Fruit fly (Drosophila melanogaster) whole organism, pupa: ENCODE measurements around the gene CG10214.

ENCODE experiments used
- CG10348 ChIP-seq: fragments of 200-800 bp; sonication (Bioruptor generic); IDR thresholded peaks from 2 replicates; pipeline ENCODE4 v1.3.6; 2022; ENCODE audit warnings: missing biosample characterization, missing genetic modification characterization
- CG12605 ChIP-seq: fragments of 200-800 bp; sonication (Bioruptor generic); IDR thresholded peaks from 2 replicates; pipeline ENCODE4 v1.3.6; 2022; ENCODE audit warnings: missing biosample characterization, missing genetic modification characterization
- CG13204 ChIP-seq: fragments of 200-800 bp; sonication (Bioruptor generic); optimal IDR thresholded peaks from 2 replicates; lab custom pipeline; 2018; ENCODE audit warnings: missing biosample characterization, mild to moderate bottlenecking, missing genetic modification characterization, moderate library complexity
- CG14655 ChIP-seq: fragments of 200-800 bp; sonication (Bioruptor generic); optimal IDR thresholded peaks from 3 replicates; lab custom pipeline; 2017; ENCODE audit warnings: mild to moderate bottlenecking, missing biosample characterization, missing genetic modification reagents, missing genetic modification characterization
- CG15710 ChIP-seq: fragments of 200-800 bp; sonication (Bioruptor generic); optimal IDR thresholded peaks from 2 replicates; lab custom pipeline; 2018; ENCODE audit warnings: missing biosample characterization, mild to moderate bottlenecking, missing genetic modification characterization, moderate library complexity
- CG17806 ChIP-seq: fragments of 200-800 bp; sonication (Bioruptor generic); optimal IDR thresholded peaks from 2 replicates; lab custom pipeline; 2018; ENCODE audit warnings: missing biosample characterization, mild to moderate bottlenecking, missing genetic modification characterization, moderate library complexity
- CG32121 ChIP-seq: fragments of 200-800 bp; sonication (Bioruptor generic); IDR thresholded peaks from 2 replicates; pipeline ENCODE4 v1.3.6; 2022; ENCODE audit warnings: missing biosample characterization, missing genetic modification characterization
- CG34367 ChIP-seq: fragments of 200-800 bp; sonication (Bioruptor generic); optimal IDR thresholded peaks from 2 replicates; lab custom pipeline; 2018; ENCODE audit warnings: missing biosample characterization, mild to moderate bottlenecking, missing genetic modification characterization
- CG4496 ChIP-seq: fragments of 200-800 bp; sonication (Bioruptor generic); IDR thresholded peaks from 3 replicates; pipeline ENCODE4 v1.3.6; 2022; ENCODE audit warnings: missing biosample characterization, missing genetic modification characterization
- CG8159 ChIP-seq: fragments of 200-800 bp; sonication (Bioruptor generic); optimal IDR thresholded peaks from 3 replicates; lab custom pipeline; 2018; ENCODE audit warnings: missing biosample characterization, mild to moderate bottlenecking, missing genetic modification characterization, moderate library complexity
- CG8301 ChIP-seq: fragments of 200-800 bp; sonication (Bioruptor generic); optimal IDR thresholded peaks from 2 replicates; lab custom pipeline; 2018; ENCODE audit warnings: missing biosample characterization, mild to moderate bottlenecking, missing genetic modification characterization
- CG9948 ChIP-seq: fragments of 200-800 bp; sonication (Bioruptor generic); optimal IDR thresholded peaks from 2 replicates; lab custom pipeline; 2018; ENCODE audit warnings: missing biosample characterization, mild to moderate bottlenecking, missing genetic modification characterization, moderate library complexity
- D1 ChIP-seq: fragments of 200-800 bp; sonication (Bioruptor generic); optimal IDR thresholded peaks from 2 replicates; lab custom pipeline; 2018; ENCODE audit warnings: missing biosample characterization, mild to moderate bottlenecking, missing genetic modification characterization, moderate library complexity
- EcR ChIP-seq: fragments of 200-800 bp; sonication (Bioruptor generic); optimal IDR thresholded peaks from 3 replicates; lab custom pipeline; 2019; ENCODE audit warnings: missing biosample characterization, missing genetic modification characterization, mild to moderate bottlenecking, moderate library complexity, missing genetic modification reagents
- Ets98B ChIP-seq: fragments of 200-800 bp; sonication (Bioruptor generic); IDR thresholded peaks from 2 replicates; pipeline ENCODE4 v1.3.6; 2022; ENCODE audit warnings: missing biosample characterization, missing genetic modification characterization
- Pif1A ChIP-seq: fragments of 200-800 bp; sonication (Bioruptor generic); optimal IDR thresholded peaks from 3 replicates; lab custom pipeline; 2016; ENCODE audit warnings: missing biosample characterization, missing genetic modification characterization
- Pif1B ChIP-seq: fragments of 200-800 bp; sonication (Bioruptor generic); optimal IDR thresholded peaks from 3 replicates; lab custom pipeline; 2016; ENCODE audit warnings: missing biosample characterization, missing genetic modification characterization
- Snoo ChIP-seq: fragments of 200-800 bp; sonication (Bioruptor generic); optimal IDR thresholded peaks from 3 replicates; lab custom pipeline; 2017; ENCODE audit warnings: missing biosample characterization, mild to moderate bottlenecking, missing genetic modification characterization, inconsistent platforms
- fd96Ca ChIP-seq: fragments of 200-800 bp; sonication (Bioruptor generic); IDR thresholded peaks from 3 replicates; pipeline ENCODE4 v1.3.6; 2022; ENCODE audit warnings: missing biosample characterization, missing genetic modification characterization
- gl ChIP-seq: fragments of 200-800 bp; sonication (Bioruptor generic); optimal IDR thresholded peaks from 2 replicates; lab custom pipeline; 2018; ENCODE audit warnings: missing biosample characterization, mild to moderate bottlenecking, missing genetic modification characterization
- rn ChIP-seq: fragments of 200-800 bp; sonication (Bioruptor generic); IDR thresholded peaks from 2 replicates; pipeline ENCODE4 v1.3.6; 2022; ENCODE audit warnings: missing biosample characterization, missing genetic modification characterization

Gene CG10214

DNA sequence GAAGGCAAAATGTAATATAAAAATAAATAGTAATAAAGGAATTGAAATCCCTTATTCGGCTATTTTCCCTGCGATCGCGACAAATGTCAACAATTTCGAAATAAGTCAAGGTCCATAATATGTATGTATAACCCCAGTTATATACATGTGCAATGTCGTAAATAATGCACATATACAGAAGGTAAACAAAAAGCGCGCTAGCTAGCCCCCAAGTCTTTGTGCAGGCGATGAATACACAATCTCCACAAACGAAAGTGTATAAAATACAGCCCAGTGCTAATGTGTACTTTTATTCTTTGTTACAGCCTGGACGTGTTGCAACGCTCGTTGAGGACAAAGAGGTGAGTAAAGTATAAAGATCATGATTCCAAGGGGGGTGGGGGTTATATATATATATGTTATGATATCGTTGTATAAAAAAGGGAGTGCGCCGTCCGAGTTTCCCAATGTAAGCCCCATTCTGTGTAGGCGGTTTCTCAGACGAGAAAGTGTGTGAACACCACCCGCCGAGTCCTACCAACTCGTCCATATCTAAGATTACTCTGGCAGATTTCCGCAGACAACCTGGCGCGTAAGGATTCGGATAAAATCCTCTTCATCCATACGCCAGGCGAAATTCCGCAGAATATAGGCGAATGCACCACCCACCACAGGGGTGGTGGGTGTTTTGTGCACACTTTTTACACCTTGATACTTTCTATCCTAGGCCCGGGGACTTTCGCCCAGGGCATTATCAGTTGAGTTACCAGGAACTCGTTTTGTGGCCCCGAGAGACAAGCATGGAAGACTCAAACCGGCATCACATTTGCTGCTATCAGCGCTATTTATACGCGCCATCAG, 37.4 kb downstream of the CG10214 start:
- TF ChIP-seq CG14655 (peak; percentile 45), Pif1A (GFP tag; lab: Kevin White, UChicago) (no peak), rn (GFP tag; lab: Robert Waterston, UW) (no peak), Ets98B (peak; percentile 61), CG8301 (tag; lab: Kevin White, UChicago) (peak; percentile 39), gl (peak; percentile 38), CG8159 (tag; lab: Kevin White, UChicago) (peak; percentile 21), CG32121 (GFP tag; lab: Robert Waterston, UW) (peak; percentile 57), D1 (tag; lab: Kevin White, UChicago) (no peak), CG17806 (tag; lab: Kevin White, UChicago) (no peak), EcR (peak; percentile 54), Pif1B (GFP tag; lab: Kevin White, UChicago) (no peak), fd96Ca (GFP tag; lab: Robert Waterston, UW) (peak; percentile 51; the same call in 2 of the 3 replicates), CG15710 (tag; lab: Kevin White, UChicago) (peak; percentile 6), CG9948 (tag; lab: Kevin White, UChicago) (no peak), Snoo (peak; percentile 40), CG4496 (GFP tag; lab: Robert Waterston, UW) (peak; percentile 84), CG12605 (GFP tag; lab: Robert Waterston, UW) (peak; percentile 62), CG13204 (GFP tag; lab: Kevin White, UChicago) (peak; percentile 54), CG34367 (tag; lab: Kevin White, UChicago) (no peak), CG10348 (GFP tag; lab: Robert Waterston, UW) (no peak)

DNA sequence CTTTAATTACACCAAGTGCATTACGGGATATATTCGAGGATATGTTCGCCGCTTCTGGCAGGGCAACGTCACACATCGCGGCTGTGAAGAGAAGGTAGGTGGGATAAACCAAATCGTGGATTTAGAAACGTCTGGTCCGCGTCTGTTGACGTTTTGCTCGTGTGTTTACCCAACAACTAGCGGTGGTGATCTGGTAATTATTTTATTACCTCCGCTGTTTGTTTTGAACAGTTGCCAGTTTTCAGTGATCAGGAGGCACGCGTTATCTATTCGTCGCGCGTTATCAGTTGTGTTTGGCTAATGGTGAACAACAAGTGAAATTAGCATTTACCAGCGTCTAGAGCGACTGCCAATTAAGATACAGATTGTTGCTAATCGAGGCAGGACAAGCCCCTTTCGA, 38.2 kb downstream of the CG10214 start:
- TF ChIP-seq CG12605 (GFP tag; lab: Robert Waterston, UW) (no peak), CG9948 (tag; lab: Kevin White, UChicago) (no peak), CG15710 (tag; lab: Kevin White, UChicago) (no peak), fd96Ca (GFP tag; lab: Robert Waterston, UW) (no peak), CG4496 (GFP tag; lab: Robert Waterston, UW) (no peak)

DNA sequence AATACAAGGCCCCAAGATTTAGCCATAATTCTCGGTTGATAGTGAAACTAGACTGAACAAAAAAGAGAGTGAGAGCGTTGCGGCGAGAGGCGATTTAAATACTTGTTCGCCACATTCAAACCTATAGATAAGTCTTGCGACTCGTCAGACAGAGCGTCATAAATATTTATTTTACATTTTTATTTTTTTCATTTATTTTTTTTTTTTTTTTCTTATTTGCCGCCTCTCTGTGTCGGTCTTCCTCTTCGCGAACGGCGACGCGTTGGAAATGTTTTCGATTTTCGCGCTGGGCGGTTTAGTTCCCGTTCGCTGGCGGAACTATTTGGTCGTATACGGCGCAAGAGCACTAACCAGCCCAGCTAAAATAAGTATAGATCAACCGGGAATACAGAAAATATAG, 39.2 kb downstream of the CG10214 start:
- peak; percentile 62 for TF ChIP-seq CG13204 (GFP tag; lab: Kevin White, UChicago)
- peak; percentile 44 for TF ChIP-seq Pif1B (GFP tag; lab: Kevin White, UChicago)
- 0 out of 3 replicates have a peak, but pooled peaks have one; percentile 25 for TF ChIP-seq fd96Ca (GFP tag; lab: Robert Waterston, UW)
- no peak for TF ChIP-seq D1 (tag; lab: Kevin White, UChicago)
- TF ChIP-seq CG8301 (tag; lab: Kevin White, UChicago) = no peak
- no peak for TF ChIP-seq EcR
- no peak for TF ChIP-seq rn (GFP tag; lab: Robert Waterston, UW)
- TF ChIP-seq gl = peak; percentile 62
- TF ChIP-seq CG17806 (tag; lab: Kevin White, UChicago) = no peak
- TF ChIP-seq CG9948 (tag; lab: Kevin White, UChicago) = peak; percentile 7
- peak; percentile 71; the same call in 1 of the 2 replicates for TF ChIP-seq Ets98B
- no peak for TF ChIP-seq CG10348 (GFP tag; lab: Robert Waterston, UW)
- TF ChIP-seq Snoo = no peak
- peak; percentile 57 for TF ChIP-seq Pif1A (GFP tag; lab: Kevin White, UChicago)
- peak; percentile 28; the same call in 1 of the 2 replicates for TF ChIP-seq CG32121 (GFP tag; lab: Robert Waterston, UW)
- peak; percentile 49 for TF ChIP-seq CG8159 (tag; lab: Kevin White, UChicago)
- peak; percentile 52 for TF ChIP-seq CG15710 (tag; lab: Kevin White, UChicago)
- TF ChIP-seq CG4496 (GFP tag; lab: Robert Waterston, UW) = peak; percentile 76; the same call in 2 of the 3 replicates
- TF ChIP-seq CG12605 (GFP tag; lab: Robert Waterston, UW) = peak; percentile 85
- TF ChIP-seq CG34367 (tag; lab: Kevin White, UChicago) = no peak
- TF ChIP-seq CG14655 = peak; percentile 23
- TF ChIP-seq, all 21 proteins: peak for 13

DNA sequence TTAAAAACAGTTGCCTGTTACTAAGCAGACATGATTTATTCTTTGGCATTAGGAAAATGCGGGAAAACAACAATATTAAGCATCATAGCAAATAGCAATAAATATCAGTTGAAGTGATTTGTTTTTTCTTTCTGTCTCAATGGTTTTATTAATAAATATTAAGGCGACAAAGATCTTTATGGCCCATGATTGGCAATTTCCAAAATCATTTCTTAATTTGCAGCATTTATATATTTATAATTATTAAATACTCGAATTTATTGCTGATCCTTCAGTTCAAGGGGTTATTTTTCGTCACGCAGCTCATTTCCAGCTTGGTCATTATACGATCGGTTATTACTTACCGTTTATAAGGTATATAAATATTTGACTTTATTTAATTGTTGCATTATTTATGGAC, 39.6 kb downstream of the CG10214 start:
- no peak for TF ChIP-seq CG13204 (GFP tag; lab: Kevin White, UChicago)
- TF ChIP-seq Snoo = no peak
- TF ChIP-seq CG15710 (tag; lab: Kevin White, UChicago) = no peak
- no peak for TF ChIP-seq CG32121 (GFP tag; lab: Robert Waterston, UW)
- TF ChIP-seq rn (GFP tag; lab: Robert Waterston, UW) = no peak
- TF ChIP-seq CG12605 (GFP tag; lab: Robert Waterston, UW) = no peak
- TF ChIP-seq CG4496 (GFP tag; lab: Robert Waterston, UW) = no peak
- TF ChIP-seq gl = no peak
- no peak for TF ChIP-seq D1 (tag; lab: Kevin White, UChicago)
- TF ChIP-seq CG17806 (tag; lab: Kevin White, UChicago) = no peak

DNA sequence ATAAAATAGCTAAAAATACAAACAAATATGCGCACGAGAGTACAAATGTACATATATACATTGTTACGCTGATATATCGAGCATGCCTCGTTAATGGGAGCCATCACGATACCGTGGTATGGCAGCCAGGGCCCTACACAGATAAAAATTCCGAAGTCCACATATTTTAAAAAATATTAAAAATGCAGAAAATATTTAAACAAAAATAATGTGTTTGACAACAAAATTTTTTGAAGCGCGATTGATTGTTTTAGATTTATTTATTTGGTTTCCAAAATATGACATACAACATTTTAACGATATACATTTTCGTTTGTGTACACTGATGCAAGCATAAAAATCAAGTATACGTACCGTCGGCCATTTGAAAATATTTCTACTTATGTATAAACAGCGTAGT, 40.5 kb downstream of the CG10214 start:
- TF ChIP-seq CG8301 (tag; lab: Kevin White, UChicago) (peak; percentile 70), D1 (tag; lab: Kevin White, UChicago) (no peak), Pif1A (GFP tag; lab: Kevin White, UChicago) (peak; percentile 63), fd96Ca (GFP tag; lab: Robert Waterston, UW) (0 out of 3 replicates have a peak, but pooled peaks have one; percentile 50), CG13204 (GFP tag; lab: Kevin White, UChicago) (no peak), CG10348 (GFP tag; lab: Robert Waterston, UW) (no peak), CG9948 (tag; lab: Kevin White, UChicago) (peak; percentile 63), gl (no peak), CG15710 (tag; lab: Kevin White, UChicago) (peak; percentile 60), CG32121 (GFP tag; lab: Robert Waterston, UW) (peak; percentile 84), Ets98B (peak; percentile 75), CG14655 (peak; percentile 67), Pif1B (GFP tag; lab: Kevin White, UChicago) (peak; percentile 45), Snoo (peak; percentile 40), CG8159 (tag; lab: Kevin White, UChicago) (peak; percentile 69), CG12605 (GFP tag; lab: Robert Waterston, UW) (peak; percentile 67), CG17806 (tag; lab: Kevin White, UChicago) (peak; percentile 34), CG34367 (tag; lab: Kevin White, UChicago) (peak; percentile 27), CG4496 (GFP tag; lab: Robert Waterston, UW) (peak; percentile 83), rn (GFP tag; lab: Robert Waterston, UW) (peak; percentile 33; the same call in 1 of the 2 replicates), EcR (no peak)
